Worm (Caenorhabditis elegans) whole organism, L4 larva: ENCODE measurements around the gene Y53G8AR.6.

Source experiments
- R02D3.7 ChIP-seq: fragments of 150-350 bp; sonication (generic microtip); optimal IDR thresholded peaks from 3 replicates; lab custom pipeline; 2014; ENCODE audit warnings: missing biosample characterization, missing genetic modification characterization
- daf-16 ChIP-seq, 3 experiments: sonication (generic microtip); optimal IDR thresholded peaks; 2 replicates each; lab custom pipeline; 2016 to 2017; ENCODE audit warnings: missing genetic modification characterization in 3 of 3, missing genetic modification reagents in 3 of 3, mild to moderate bottlenecking in 2 of 3, missing compliant biosample characterization in 2 of 3, missing biosample characterization in 1 of 3, moderate library complexity in 1 of 3
- dve-1 ChIP-seq: sonication (generic microtip); optimal IDR thresholded peaks from 2 replicates; lab custom pipeline; 2017; ENCODE audit warnings: antibody characterized with exemption, mild to moderate bottlenecking, missing genetic modification characterization, missing compliant biosample characterization; ENCODE audit not compliant: insufficient read depth
- mdl-1 ChIP-seq, 2 experiments: fragments of 150-350 bp in 1 of 2; sonication (generic microtip) in 1 of 2; optimal IDR thresholded peaks; 2 replicates each; lab custom pipeline; 2014 to 2017; ENCODE audit warnings: missing biosample characterization in 2 of 2, missing genetic modification characterization in 2 of 2

DNA sequence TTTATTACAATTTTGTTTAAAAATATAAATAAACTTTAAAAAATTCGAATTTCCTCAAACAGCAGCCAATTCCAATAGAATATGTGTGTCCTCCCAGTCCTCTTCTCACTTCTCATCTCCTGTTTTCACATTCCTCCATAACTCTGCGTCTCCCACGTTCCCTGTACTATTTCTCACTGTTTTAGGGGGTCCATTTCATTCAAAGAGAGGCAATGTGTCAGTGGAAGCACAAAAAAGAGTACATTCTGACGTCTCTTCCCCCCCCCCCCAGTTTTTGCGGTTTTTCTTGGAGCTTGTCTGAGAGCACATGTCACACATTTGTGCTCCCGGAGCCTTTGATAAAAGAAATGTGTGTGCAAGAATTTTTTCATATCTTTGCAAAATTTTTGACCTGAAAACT is 10.0 kb downstream of the Y53G8AR.6 start:
- TF ChIP-seq R02D3.7 (tag; lab: Kevin White, UChicago), result no peak
- no peak for TF ChIP-seq daf-16 (GFP tag; optimal IDR thresholded peaks at IDR 0.05; lab: Kevin White, UChicago)
- no peak for TF ChIP-seq daf-16 (tag; optimal IDR thresholded peaks at IDR 0.05; lab: Kevin White, UChicago)
- no peak for TF ChIP-seq mdl-1 (tag; optimal IDR thresholded peaks at IDR 0.05; lab: Kevin White, UChicago)
- no peak for TF ChIP-seq dve-1 (tag; lab: Kevin White, UChicago)
